Fruit fly (Drosophila melanogaster) whole organism, embryonic: Measurements from ENCODE around the gene kirre.

ENCODE experiments used
- Adf1 ChIP-seq: fragments of 200-800 bp; sonication (Bioruptor generic); IDR thresholded peaks from 2 replicates; pipeline ENCODE4 v1.3.6; 2022; ENCODE audit warnings: missing biosample characterization, missing genetic modification characterization
- Atf6 ChIP-seq: fragments of 200-800 bp; sonication (Bioruptor generic); IDR thresholded peaks from 2 replicates; pipeline ENCODE4 v1.3.6; 2022; ENCODE audit warnings: missing biosample characterization, missing genetic modification characterization
- CG1024 ChIP-seq: fragments of 200-800 bp; sonication (Bioruptor generic); IDR thresholded peaks from 2 replicates; pipeline ENCODE4 v1.3.6; 2022; ENCODE audit warnings: missing biosample characterization, missing genetic modification characterization
- CG10959 ChIP-seq: fragments of 200-800 bp; sonication (Bioruptor generic); IDR thresholded peaks from 2 replicates; pipeline ENCODE4 v1.3.6; 2022; ENCODE audit warnings: missing biosample characterization, missing genetic modification characterization
- CG11085 ChIP-seq: fragments of 200-800 bp; sonication (Bioruptor generic); IDR thresholded peaks from 2 replicates; pipeline ENCODE4 v1.3.6; 2022; ENCODE audit warnings: missing biosample characterization, missing genetic modification characterization
- CG12391 ChIP-seq: fragments of 200-800 bp; sonication (Bioruptor generic); optimal IDR thresholded peaks from 3 replicates; lab custom pipeline; 2018; ENCODE audit warnings: missing biosample characterization, mild to moderate bottlenecking, missing genetic modification characterization, moderate library complexity
- CG12744 ChIP-seq: fragments of 200-800 bp; sonication (Bioruptor generic); optimal IDR thresholded peaks from 2 replicates; lab custom pipeline; 2016; ENCODE audit warnings: missing biosample characterization, missing genetic modification characterization
- CG13287 ChIP-seq: fragments of 200-800 bp; sonication (Bioruptor generic); IDR thresholded peaks from 2 replicates; pipeline ENCODE4 v1.3.6; 2022; ENCODE audit warnings: missing biosample characterization, missing genetic modification characterization; ENCODE audit not compliant: partially characterized antibody
- CG14667 ChIP-seq: fragments of 200-800 bp; sonication (Bioruptor generic); IDR thresholded peaks from 2 replicates; pipeline ENCODE4 v1.3.6; 2022; ENCODE audit warnings: missing biosample characterization, missing genetic modification characterization
- CG16779 ChIP-seq: fragments of 200-800 bp; sonication (Bioruptor generic); IDR thresholded peaks from 2 replicates; pipeline ENCODE4 v1.3.6; 2022; ENCODE audit warnings: missing biosample characterization, missing genetic modification characterization
- CG17802 ChIP-seq: fragments of 200-800 bp; sonication (Bioruptor generic); optimal IDR thresholded peaks from 2 replicates; lab custom pipeline; 2018; ENCODE audit warnings: missing biosample characterization, mild to moderate bottlenecking, missing genetic modification characterization, moderate library complexity
- CG18011 ChIP-seq: fragments of 200-800 bp; sonication (Bioruptor generic); optimal IDR thresholded peaks from 2 replicates; lab custom pipeline; 2017; ENCODE audit warnings: missing biosample characterization, missing genetic modification characterization, mild to moderate bottlenecking, moderate library complexity, missing genotype
- CG32532 ChIP-seq: fragments of 200-800 bp; sonication (Bioruptor generic); IDR thresholded peaks from 2 replicates; pipeline ENCODE4 v1.3.6; 2022; ENCODE audit warnings: missing biosample characterization, missing genetic modification characterization
- CG4424 ChIP-seq: fragments of 200-800 bp; sonication (Bioruptor generic); optimal IDR thresholded peaks from 3 replicates; lab custom pipeline; 2016; ENCODE audit warnings: missing biosample characterization, missing genetic modification characterization
- CG6683 ChIP-seq: fragments of 200-800 bp; sonication (Bioruptor generic); optimal IDR thresholded peaks from 2 replicates; lab custom pipeline; 2017; ENCODE audit warnings: missing biosample characterization, mild to moderate bottlenecking, missing genetic modification characterization, missing genetic modification reagents
- CG6765 ChIP-seq: fragments of 200-800 bp; sonication (Bioruptor generic); optimal IDR thresholded peaks from 3 replicates; lab custom pipeline; 2017; ENCODE audit warnings: missing biosample characterization, mild to moderate bottlenecking, missing genetic modification characterization
- CG6854 ChIP-seq: fragments of 200-800 bp; sonication (Bioruptor generic); optimal IDR thresholded peaks from 3 replicates; lab custom pipeline; 2017; ENCODE audit warnings: missing biosample characterization, mild to moderate bottlenecking, missing genetic modification characterization
- CG7839 ChIP-seq: fragments of 200-800 bp; sonication (Bioruptor generic); optimal IDR thresholded peaks from 3 replicates; lab custom pipeline; 2018; ENCODE audit warnings: missing biosample characterization, mild to moderate bottlenecking, missing genetic modification characterization, moderate library complexity
- CG8089 ChIP-seq: fragments of 200-800 bp; sonication (Bioruptor generic); optimal IDR thresholded peaks from 3 replicates; lab custom pipeline; 2016; ENCODE audit warnings: missing biosample characterization, missing genetic modification characterization
- CG8388 ChIP-seq: fragments of 200-800 bp; sonication (Bioruptor generic); optimal IDR thresholded peaks from 2 replicates; lab custom pipeline; 2019; ENCODE audit warnings: missing biosample characterization, mild to moderate bottlenecking, missing genetic modification characterization, moderate library complexity
- CG9727 ChIP-seq: fragments of 200-800 bp; sonication (Bioruptor generic); optimal IDR thresholded peaks from 3 replicates; lab custom pipeline; 2017; ENCODE audit warnings: missing biosample characterization, mild to moderate bottlenecking, missing genetic modification characterization
- CoRest ChIP-seq: fragments of 200-800 bp; sonication (Bioruptor generic); optimal IDR thresholded peaks from 3 replicates; lab custom pipeline; 2018; ENCODE audit warnings: missing biosample characterization, mild to moderate bottlenecking, missing genetic modification characterization, moderate library complexity
- D19A ChIP-seq: fragments of 200-800 bp; optimal IDR thresholded peaks from 3 replicates; lab custom pipeline; 2019; ENCODE audit warnings: missing biosample characterization, mild to moderate bottlenecking, missing genetic modification characterization, moderate library complexity
- Dip2 ChIP-seq: fragments of 200-800 bp; sonication (Bioruptor generic); IDR thresholded peaks from 2 replicates; pipeline ENCODE4 v1.3.6; 2022; ENCODE audit warnings: missing biosample characterization, missing genetic modification characterization
- Fer2 ChIP-seq: fragments of 200-800 bp; sonication (Bioruptor generic); optimal IDR thresholded peaks from 2 replicates; lab custom pipeline; 2018; ENCODE audit warnings: missing biosample characterization, mild to moderate bottlenecking, missing genetic modification characterization, moderate library complexity
- HmgD ChIP-seq: fragments of 200-800 bp; sonication (Bioruptor generic); optimal IDR thresholded peaks from 3 replicates; lab custom pipeline; 2016; ENCODE audit warnings: missing biosample characterization, missing genetic modification characterization
- Jarid2 ChIP-seq: fragments of 200-800 bp; sonication (Bioruptor generic); optimal IDR thresholded peaks from 3 replicates; lab custom pipeline; 2017; ENCODE audit warnings: mild to moderate bottlenecking, missing biosample characterization, missing genetic modification reagents, missing genetic modification characterization
- Nf-YB ChIP-seq: fragments of 200-800 bp; sonication (Bioruptor generic); optimal IDR thresholded peaks from 3 replicates; lab custom pipeline; 2019; ENCODE audit warnings: missing biosample characterization, mild to moderate bottlenecking, missing genetic modification characterization, moderate library complexity
- NfI ChIP-seq: fragments of 200-800 bp; sonication (Bioruptor generic); optimal IDR thresholded peaks from 3 replicates; lab custom pipeline; 2018; ENCODE audit warnings: missing biosample characterization, mild to moderate bottlenecking, missing genetic modification characterization, moderate library complexity
- Rfx ChIP-seq: fragments of 200-800 bp; sonication (Bioruptor generic); IDR thresholded peaks from 2 replicates; pipeline ENCODE4 v1.3.6; 2022; ENCODE audit warnings: missing biosample characterization, missing genetic modification characterization
- Rx ChIP-seq: fragments of 200-800 bp; sonication (Bioruptor generic); IDR thresholded peaks from 2 replicates; pipeline ENCODE4 v1.3.6; 2022; ENCODE audit warnings: missing biosample characterization, missing genetic modification characterization
- Sox102F ChIP-seq: fragments of 200-800 bp; sonication (Bioruptor generic); optimal IDR thresholded peaks from 2 replicates; lab custom pipeline; 2018; ENCODE audit warnings: missing biosample characterization, mild to moderate bottlenecking, missing genetic modification characterization, moderate library complexity
- Spps ChIP-seq: fragments of 200-800 bp; sonication (Bioruptor generic); optimal IDR thresholded peaks from 2 replicates; lab custom pipeline; 2018; ENCODE audit warnings: missing biosample characterization, mild to moderate bottlenecking, missing genetic modification characterization
- Stat92E ChIP-seq, 3 experiments: fragments of >200 bp in 2 of 3; fragments of 200-800 bp in 1 of 3; sonication (Bioruptor generic) in 1 of 3; optimal IDR thresholded peaks; 2 replicates each; lab custom pipeline; 2017 to 2019; ENCODE audit warnings: missing biosample characterization in 3 of 3, missing genetic modification characterization in 3 of 3, mild to moderate bottlenecking in 1 of 3, moderate library complexity in 1 of 3
- aop ChIP-seq: fragments of 200-800 bp; sonication (Bioruptor generic); IDR thresholded peaks from 2 replicates; pipeline ENCODE4 v1.3.6; 2022; ENCODE audit warnings: missing biosample characterization, missing genetic modification characterization
- bsh ChIP-seq, 2 experiments: fragments of 200-800 bp; sonication (Bioruptor generic); optimal IDR thresholded peaks; 2 replicates each; lab custom pipeline; 2017 to 2018; ENCODE audit warnings: mild to moderate bottlenecking in 2 of 2, missing biosample characterization in 2 of 2, missing genetic modification characterization in 2 of 2, moderate library complexity in 1 of 2
- caup ChIP-seq: fragments of 200-800 bp; sonication (Bioruptor generic); optimal IDR thresholded peaks from 3 replicates; lab custom pipeline; 2017; ENCODE audit warnings: missing biosample characterization, mild to moderate bottlenecking, missing genetic modification characterization, moderate library complexity; ENCODE audit not compliant: severe bottlenecking
- crp ChIP-seq, 2 experiments: fragments of 200-800 bp; sonication (Bioruptor generic); optimal IDR thresholded peaks; 2 replicates in 1 of 2; 3 replicates in 1 of 2; lab custom pipeline; 2017; ENCODE audit warnings: missing biosample characterization in 2 of 2, missing genetic modification characterization in 2 of 2, mild to moderate bottlenecking in 1 of 2, moderate library complexity in 1 of 2
- danr ChIP-seq: fragments of 200-800 bp; sonication (Bioruptor generic); IDR thresholded peaks from 2 replicates; pipeline ENCODE4 v1.3.6; 2022; ENCODE audit warnings: missing biosample characterization, missing genetic modification characterization
- esg ChIP-seq: fragments of 200-800 bp; sonication (Bioruptor generic); conservative IDR thresholded peaks from 2 replicates; pipeline ENCODE4 v1.3.6; 2022; ENCODE audit warnings: missing biosample characterization, missing genetic modification characterization
- fd64A ChIP-seq: fragments of 200-800 bp; sonication (Bioruptor generic); optimal IDR thresholded peaks from 3 replicates; lab custom pipeline; 2018; ENCODE audit warnings: missing biosample characterization, mild to moderate bottlenecking, missing genetic modification characterization
- fd96Cb ChIP-seq: fragments of 200-800 bp; sonication (Bioruptor generic); optimal IDR thresholded peaks from 2 replicates; lab custom pipeline; 2018; ENCODE audit warnings: missing biosample characterization, mild to moderate bottlenecking, missing genetic modification characterization, moderate library complexity
- gsb-n ChIP-seq: fragments of 200-800 bp; sonication (Bioruptor generic); optimal IDR thresholded peaks from 3 replicates; lab custom pipeline; 2018; ENCODE audit warnings: missing biosample characterization, mild to moderate bottlenecking, missing genetic modification characterization
- klu ChIP-seq: fragments of 200-800 bp; sonication (Bioruptor generic); IDR thresholded peaks from 2 replicates; pipeline ENCODE4 v1.3.6; 2022; ENCODE audit warnings: missing biosample characterization, missing genetic modification characterization
- nau ChIP-seq: fragments of 200-800 bp; sonication (Bioruptor generic); optimal IDR thresholded peaks from 3 replicates; lab custom pipeline; 2017; ENCODE audit warnings: missing biosample characterization, mild to moderate bottlenecking, missing genetic modification characterization, missing genetic modification reagents
- nom ChIP-seq: fragments of 200-800 bp; sonication (Bioruptor generic); optimal IDR thresholded peaks from 2 replicates; lab custom pipeline; 2017; ENCODE audit warnings: missing biosample characterization, missing genetic modification characterization, mild to moderate bottlenecking, moderate library complexity, missing genetic modification reagents
- shn ChIP-seq: fragments of 200-800 bp; sonication (Bioruptor generic); optimal IDR thresholded peaks from 3 replicates; lab custom pipeline; 2016; ENCODE audit warnings: missing biosample characterization, missing genetic modification characterization
- sob ChIP-seq: fragments of 200-800 bp; sonication (Bioruptor generic); IDR thresholded peaks from 2 replicates; pipeline ENCODE4 v1.3.6; 2022; ENCODE audit warnings: missing biosample characterization, missing genetic modification characterization
- tgo ChIP-seq: fragments of 200-800 bp; sonication (Bioruptor generic); IDR thresholded peaks from 3 replicates; pipeline ENCODE4 v1.3.6; 2022; ENCODE audit warnings: missing biosample characterization, missing genetic modification characterization
- zf30C ChIP-seq: fragments of 200-800 bp; sonication (Bioruptor generic); optimal IDR thresholded peaks from 3 replicates; lab custom pipeline; 2018; ENCODE audit warnings: missing biosample characterization, mild to moderate bottlenecking, missing genetic modification characterization
- zfh1 ChIP-seq: fragments of 200-800 bp; sonication (Bioruptor generic); IDR thresholded peaks from 3 replicates; pipeline ENCODE4 v1.3.6; 2022; ENCODE audit warnings: missing biosample characterization, missing genetic modification characterization
- zfh2 ChIP-seq: fragments of 200-800 bp; sonication (Bioruptor generic); optimal IDR thresholded peaks from 2 replicates; lab custom pipeline; 2016; ENCODE audit warnings: missing biosample characterization, missing genetic modification characterization

The kirre gene

DNA sequence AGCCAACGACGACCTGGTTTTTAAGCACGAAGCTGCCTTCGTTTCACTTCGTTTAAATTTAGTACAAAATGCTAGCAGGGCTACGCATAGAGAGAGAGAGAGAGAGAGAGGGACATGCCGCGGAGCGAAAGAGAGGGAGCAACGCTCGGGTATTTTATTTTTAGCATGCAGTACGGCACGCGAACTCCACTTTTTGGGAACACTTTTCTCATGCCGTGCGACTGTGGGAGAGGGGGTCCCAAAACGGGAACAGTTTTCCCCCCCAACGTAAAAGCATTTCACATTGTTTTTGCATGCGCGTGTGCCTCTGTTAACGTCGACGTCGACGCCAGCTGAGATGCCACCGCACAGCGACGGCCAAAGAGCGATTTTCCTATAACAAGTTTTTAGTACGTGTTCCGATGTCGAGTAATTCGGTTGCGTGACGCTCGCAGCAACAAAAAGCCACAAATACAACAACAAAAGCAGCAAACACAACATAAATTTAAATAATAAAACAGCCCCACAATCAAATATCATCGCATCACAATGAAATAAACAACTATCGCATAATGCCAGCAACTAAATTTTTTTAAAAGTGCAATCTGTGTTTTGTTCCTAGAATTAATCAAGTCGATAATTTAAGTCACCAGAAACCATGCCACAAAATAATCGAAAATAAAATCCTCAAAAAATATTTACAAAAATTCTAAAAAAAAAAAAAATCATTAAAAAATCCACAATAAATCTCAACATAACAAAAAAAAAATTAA is 359.2 kb downstream of the kirre start (continued):
- TF ChIP-seq zfh2 (no peak), D19A (tag; lab: Kevin White, UChicago) (no peak), tgo (GFP tag; lab: Robert Waterston, UW) (no peak), fd64A (no peak), CG11085 (GFP tag; lab: Robert Waterston, UW) (no peak), zfh1 (GFP tag; lab: Robert Waterston, UW) (no peak), CoRest (no peak), zf30C (GFP tag; lab: Kevin White, UChicago) (no peak), CG18011 (GFP tag; lab: Kevin White, UChicago) (no peak), NfI (GFP tag; lab: Kevin White, UChicago) (no peak), sob (no peak), Spps (tag; lab: Kevin White, UChicago) (no peak), CG8089 (no peak), Atf6 (GFP tag; lab: Robert Waterston, UW) (no peak), danr (GFP tag; lab: Robert Waterston, UW) (no peak), CG6854 (peak; percentile 56), caup (no peak), fd96Cb (tag; lab: Kevin White, UChicago) (no peak), CG14667 (GFP tag; lab: Robert Waterston, UW) (no peak), CG6765 (GFP tag; lab: Kevin White, UChicago) (no peak), CG7839 (tag; lab: Kevin White, UChicago) (no peak), HmgD (GFP tag; lab: Kevin White, UChicago) (no peak), CG13287 (0 out of 2 replicates have a peak, but pooled peaks have one; percentile 13), Jarid2 (GFP tag; lab: Kevin White, UChicago) (peak; percentile 90), Adf1 (GFP tag; lab: Robert Waterston, UW) (peak; percentile 94), CG17802 (tag; lab: Kevin White, UChicago) (no peak), nau (no peak), CG10959 (no peak), CG4424 (no peak), CG12744 (GFP tag; lab: Kevin White, UChicago) (no peak), gsb-n (no peak), Rfx (GFP tag; lab: Robert Waterston, UW) (no peak), CG1024 (GFP tag; lab: Robert Waterston, UW) (no peak), aop (no peak), klu (no peak), crp (GFP tag; optimal IDR thresholded peaks at IDR 0.05; lab: Kevin White, UChicago) (no peak), CG12391 (no peak), CG16779 (GFP tag; lab: Robert Waterston, UW) (no peak)

DNA sequence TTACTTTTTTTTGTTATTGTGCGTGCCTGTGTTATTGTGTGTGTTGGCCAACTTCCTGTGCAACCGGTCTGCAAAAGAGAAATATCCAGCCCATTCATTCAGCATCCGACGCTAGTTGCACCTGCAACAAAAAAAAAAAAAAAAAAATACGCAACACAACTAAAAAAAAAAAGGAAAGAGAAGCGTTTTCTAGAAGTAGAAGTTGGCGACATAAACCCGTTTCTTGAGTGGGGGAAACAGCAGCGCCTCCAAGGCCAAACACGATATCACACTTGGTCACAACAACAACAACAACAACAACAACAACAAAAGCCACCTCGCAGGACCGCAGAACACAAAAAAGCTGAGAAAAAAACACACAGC is 359.7 kb downstream of the kirre start:
- TF ChIP-seq CG8388 (no peak), esg (GFP tag; lab: Robert Waterston, UW) (no peak), CG9727 (no peak), CG32532 (GFP tag; lab: Robert Waterston, UW) (no peak), nom (GFP tag; lab: Kevin White, UChicago) (peak; percentile 83), Fer2 (tag; lab: Kevin White, UChicago) (no peak), Dip2 (GFP tag; lab: Robert Waterston, UW) (no peak), Sox102F (no peak), bsh (GFP tag; optimal IDR thresholded peaks at IDR 0.05; lab: Kevin White, UChicago) (peak in 1 of 2 experiments; percentile 40), Nf-YB (no peak), Stat92E (GFP tag; optimal IDR thresholded peaks at IDR 0.05; lab: Kevin White, UChicago) (no peak), Rx (GFP tag; lab: Robert Waterston, UW) (no peak), shn (GFP tag; lab: Kevin White, UChicago) (no peak), CG6683 (GFP tag; lab: Kevin White, UChicago) (no peak)
